Worm (Caenorhabditis elegans) whole organism, midembryonic: Measurements from ENCODE around the gene C09E7.11.

ENCODE experiments used
- T22C8.4 ChIP-seq: fragments of 200-800 bp; sonication (Bioruptor generic); IDR thresholded peaks from 2 replicates; pipeline ENCODE4 v1.3.6; 2022; ENCODE audit warnings: missing genetic modification characterization, missing compliant biosample characterization
- cog-1 ChIP-seq: sonication (generic microtip); optimal IDR thresholded peaks from 2 replicates; lab custom pipeline; 2016; ENCODE audit warnings: missing genetic modification characterization, missing compliant biosample characterization
- flt-1 ChIP-seq: fragments of 200-800 bp; sonication (Bioruptor generic); IDR thresholded peaks from 2 replicates; pipeline ENCODE4 v1.3.6; 2022; ENCODE audit warnings: missing genetic modification characterization, missing compliant biosample characterization
- klf-2 ChIP-seq: fragments of 200-800 bp; sonication (Bioruptor generic); conservative IDR thresholded peaks from 2 replicates; pipeline ENCODE4 v1.3.6; 2022; ENCODE audit warnings: missing genetic modification reagents, missing genetic modification characterization, missing compliant biosample characterization
- med-1 ChIP-seq: sonication (generic microtip); optimal IDR thresholded peaks from 2 replicates; lab custom pipeline; 2017; ENCODE audit warnings: missing genetic modification characterization, mild to moderate bottlenecking, missing compliant biosample characterization, antibody characterized with exemption, missing genetic modification reagents; ENCODE audit not compliant: insufficient read depth
- ref-1 ChIP-seq: fragments of 200-800 bp; sonication (Bioruptor generic); conservative IDR thresholded peaks from 2 replicates; pipeline ENCODE4 v1.3.6; 2022; ENCODE audit warnings: missing genetic modification reagents, missing genetic modification characterization, missing compliant biosample characterization
- tab-1 ChIP-seq: fragments of 200-800 bp; sonication (Bioruptor generic); IDR thresholded peaks from 2 replicates; pipeline ENCODE4 v1.3.6; 2022; ENCODE audit warnings: missing genetic modification characterization, missing compliant biosample characterization
- ztf-23 ChIP-seq: fragments of 200-800 bp; sonication (Bioruptor generic); IDR thresholded peaks from 2 replicates; pipeline ENCODE4 v1.3.6; 2022; ENCODE audit warnings: missing genetic modification reagents, missing genetic modification characterization, missing compliant biosample characterization
- ztf-29 ChIP-seq: fragments of 200-800 bp; sonication (Bioruptor generic); IDR thresholded peaks from 2 replicates; pipeline ENCODE4 v1.3.6; 2022; ENCODE audit warnings: missing genetic modification reagents, missing genetic modification characterization, missing compliant biosample characterization

Gene C09E7.11

ce11 chrIII:6531099-6531498 lies at the start of gene C09E7.11:
TSS of gene C09E7.11 (plus strand) at chrIII:6531399.
- TF ChIP-seq tab-1 (no peak), klf-2 (GFP tag; lab: Robert Waterston, UW) (no peak)

ce11 chrIII:6482918-6483317 lies 48.3 kb upstream of the C09E7.11 start, which contains the start of gene chtb-2:
TSS of gene chtb-2 (plus strand) at chrIII:6483218.
- TF ChIP-seq ref-1: no peak
- TF ChIP-seq T22C8.4 (GFP tag; lab: Robert Waterston, UW): no peak
- TF ChIP-seq tab-1: no peak
- TF ChIP-seq ztf-29 (GFP tag; lab: Robert Waterston, UW): no peak
- no peak for TF ChIP-seq med-1 (GFP tag; lab: Kevin White, UChicago)
- TF ChIP-seq ztf-23 (GFP tag; lab: Robert Waterston, UW): no peak
- TF ChIP-seq klf-2 (GFP tag; lab: Robert Waterston, UW): no peak
- TF ChIP-seq cog-1: no peak
- TF ChIP-seq flt-1 (GFP tag; lab: Robert Waterston, UW): no peak

- no peak for TF ChIP-seq ztf-23 (GFP tag; lab: Robert Waterston, UW)
- no peak for TF ChIP-seq flt-1 (GFP tag; lab: Robert Waterston, UW)
- no peak for TF ChIP-seq med-1 (GFP tag; lab: Kevin White, UChicago)
- no peak for TF ChIP-seq ztf-29 (GFP tag; lab: Robert Waterston, UW)
- no peak for TF ChIP-seq klf-2 (GFP tag; lab: Robert Waterston, UW)
- no peak for TF ChIP-seq cog-1
- TF ChIP-seq ref-1: no peak
- no peak for TF ChIP-seq T22C8.4 (GFP tag; lab: Robert Waterston, UW)
- no peak for TF ChIP-seq tab-1
Observed at ce11 chrIII:6488916-6489315, 42.3 kb upstream of the C09E7.11 start.

ce11 chrIII:6489493-6489892 lies 41.7 kb upstream of the C09E7.11 start, which contains the start of gene rpt-3:
TSS of gene rpt-3 (plus strand) at chrIII:6489793.
- TF ChIP-seq ztf-23 (GFP tag; lab: Robert Waterston, UW) (no peak), klf-2 (GFP tag; lab: Robert Waterston, UW) (no peak), ztf-29 (GFP tag; lab: Robert Waterston, UW) (no peak), flt-1 (GFP tag; lab: Robert Waterston, UW) (no peak), tab-1 (no peak), T22C8.4 (GFP tag; lab: Robert Waterston, UW) (no peak), cog-1 (no peak), med-1 (GFP tag; lab: Kevin White, UChicago) (no peak), ref-1 (no peak)

- no peak for TF ChIP-seq ztf-23 (GFP tag; lab: Robert Waterston, UW)
- TF ChIP-seq med-1 (GFP tag; lab: Kevin White, UChicago): no peak
- no peak for TF ChIP-seq cog-1
- TF ChIP-seq flt-1 (GFP tag; lab: Robert Waterston, UW): no peak
- TF ChIP-seq tab-1: no peak
- no peak for TF ChIP-seq klf-2 (GFP tag; lab: Robert Waterston, UW)
- TF ChIP-seq ref-1: no peak
- TF ChIP-seq ztf-29 (GFP tag; lab: Robert Waterston, UW): no peak
- no peak for TF ChIP-seq T22C8.4 (GFP tag; lab: Robert Waterston, UW)
Observed at ce11 chrIII:6490989-6491388, 40.2 kb upstream of the C09E7.11 start.

- TF ChIP-seq ref-1: no peak
Observed at ce11 chrIII:6492807-6493206, 38.4 kb upstream of the C09E7.11 start, which contains the start of gene srb-11. TSS of gene srb-11 (minus strand) at chrIII:6492907.

- TF ChIP-seq ztf-29 (GFP tag; lab: Robert Waterston, UW) (no peak), ztf-23 (GFP tag; lab: Robert Waterston, UW) (no peak), flt-1 (GFP tag; lab: Robert Waterston, UW) (no peak), cog-1 (no peak), klf-2 (GFP tag; lab: Robert Waterston, UW) (no peak), tab-1 (no peak), med-1 (GFP tag; lab: Kevin White, UChicago) (no peak), T22C8.4 (GFP tag; lab: Robert Waterston, UW) (no peak)
Observed at ce11 chrIII:6495191-6495723, 35.9 kb upstream of the C09E7.11 start, which contains the start of gene F23F12.13. TSS of gene F23F12.13 (plus strand) at chrIII:6495673.

ce11 chrIII:6498176-6498575 lies 33.0 kb upstream of the C09E7.11 start, which contains the start of gene sdz-15:
TSS of gene sdz-15 (plus strand) at chrIII:6498476.
- no peak for TF ChIP-seq flt-1 (GFP tag; lab: Robert Waterston, UW)
- TF ChIP-seq cog-1: no peak
- no peak for TF ChIP-seq med-1 (GFP tag; lab: Kevin White, UChicago)
- no peak for TF ChIP-seq tab-1
- no peak for TF ChIP-seq ztf-23 (GFP tag; lab: Robert Waterston, UW)
- no peak for TF ChIP-seq T22C8.4 (GFP tag; lab: Robert Waterston, UW)
- no peak for TF ChIP-seq ztf-29 (GFP tag; lab: Robert Waterston, UW)
- no peak for TF ChIP-seq klf-2 (GFP tag; lab: Robert Waterston, UW)
- no peak for TF ChIP-seq ref-1

ce11 chrIII:6499102-6499501 lies 32.1 kb upstream of the C09E7.11 start:
- TF ChIP-seq ztf-29 (GFP tag; lab: Robert Waterston, UW) (no peak), cog-1 (no peak), ref-1 (no peak), tab-1 (no peak), med-1 (GFP tag; lab: Kevin White, UChicago) (no peak), T22C8.4 (GFP tag; lab: Robert Waterston, UW) (no peak), ztf-23 (GFP tag; lab: Robert Waterston, UW) (no peak), klf-2 (GFP tag; lab: Robert Waterston, UW) (no peak)

ce11 chrIII:6500032-6500564 lies 31.1 kb upstream of the C09E7.11 start, which contains the start of gene F23F12.3:
TSS of gene F23F12.3 (plus strand) at chrIII:6500514.
- TF ChIP-seq med-1 (GFP tag; lab: Kevin White, UChicago) (no peak), ztf-23 (GFP tag; lab: Robert Waterston, UW) (no peak), ref-1 (no peak), T22C8.4 (GFP tag; lab: Robert Waterston, UW) (no peak), tab-1 (no peak), klf-2 (GFP tag; lab: Robert Waterston, UW) (no peak), cog-1 (no peak), flt-1 (GFP tag; lab: Robert Waterston, UW) (no peak), ztf-29 (GFP tag; lab: Robert Waterston, UW) (no peak)
